Worm (Caenorhabditis elegans) whole organism, L4 larva: ENCODE results near the gene dod-20.

ENCODE experiments used
- F37D6.2 ChIP-seq: sonication (generic microtip); optimal IDR thresholded peaks from 2 replicates; lab custom pipeline; 2016; ENCODE audit warnings: mild to moderate bottlenecking, missing genetic modification characterization, missing compliant biosample characterization
- F49E8.2 ChIP-seq: sonication (generic microtip); optimal IDR thresholded peaks from 2 replicates; lab custom pipeline; 2016; ENCODE audit warnings: missing compliant biosample characterization, mild to moderate bottlenecking, missing genetic modification characterization, borderline replicate concordance
- Y105C5A.15 ChIP-seq: fragments of 200-800 bp; sonication (Bioruptor generic); IDR thresholded peaks from 2 replicates; pipeline ENCODE4 v1.3.6; 2022; ENCODE audit warnings: missing genetic modification characterization, missing compliant biosample characterization
- Y5F2A.4 ChIP-seq: fragments of 200-800 bp; sonication (Bioruptor generic); optimal IDR thresholded peaks from 2 replicates; lab custom pipeline; 2018; ENCODE audit warnings: mild to moderate bottlenecking, missing genetic modification characterization, missing compliant biosample characterization
- Y75B8A.6 ChIP-seq: fragments of 200-800 bp; sonication (Bioruptor generic); IDR thresholded peaks from 2 replicates; pipeline ENCODE4 v1.3.6; 2022; ENCODE audit warnings: missing genetic modification reagents, missing genetic modification characterization, missing compliant biosample characterization
- aha-1 ChIP-seq: fragments of 150-350 bp; peaks from one replicate; lab custom pipeline; 2014; ENCODE audit warnings: missing biosample characterization, missing genetic modification characterization
- aly-2 ChIP-seq: sonication (generic microtip); optimal IDR thresholded peaks from 2 replicates; lab custom pipeline; 2018; ENCODE audit warnings: missing biosample characterization, missing genetic modification characterization
- ceh-20 ChIP-seq: fragments of 200-800 bp; sonication (Bioruptor generic); IDR thresholded peaks from 2 replicates; pipeline ENCODE4 v1.3.6; 2022; ENCODE audit warnings: missing genetic modification reagents, missing genetic modification characterization, missing compliant biosample characterization
- ceh-44 ChIP-seq: fragments of 200-800 bp; sonication (Bioruptor generic); IDR thresholded peaks from 2 replicates; pipeline ENCODE4 v1.3.6; 2022; ENCODE audit warnings: missing genetic modification reagents, missing genetic modification characterization, missing compliant biosample characterization
- ces-1 ChIP-seq: fragments of 150-350 bp; sonication (generic microtip); optimal IDR thresholded peaks from 4 replicates; lab custom pipeline; 2014; ENCODE audit warnings: missing biosample characterization, missing genetic modification reagents, missing genetic modification characterization
- cey-2 ChIP-seq: sonication (generic microtip); optimal IDR thresholded peaks from 3 replicates; lab custom pipeline; 2017; ENCODE audit warnings: missing genetic modification characterization, mild to moderate bottlenecking, missing compliant biosample characterization, antibody characterized with exemption, borderline replicate concordance; ENCODE audit not compliant: insufficient read depth
- dmd-9 ChIP-seq: fragments of 200-800 bp; sonication (Bioruptor generic); IDR thresholded peaks from 2 replicates; pipeline ENCODE4 v1.3.6; 2022; ENCODE audit warnings: missing genetic modification reagents, missing genetic modification characterization, missing compliant biosample characterization
- gei-8 ChIP-seq: fragments of 200-800 bp; sonication (Bioruptor generic); optimal IDR thresholded peaks from 2 replicates; lab custom pipeline; 2018; ENCODE audit warnings: mild to moderate bottlenecking, missing genetic modification characterization, missing compliant biosample characterization
- hlh-30 ChIP-seq: sonication (generic microtip); optimal IDR thresholded peaks from 2 replicates; lab custom pipeline; 2017; ENCODE audit warnings: antibody characterized with exemption, mild to moderate bottlenecking, missing genetic modification characterization, missing compliant biosample characterization; ENCODE audit not compliant: insufficient read depth
- lin-13 ChIP-seq: fragments of 150-350 bp; optimal IDR thresholded peaks from 2 replicates; lab custom pipeline; 2014; ENCODE audit warnings: missing biosample characterization, missing genetic modification reagents, missing genetic modification characterization
- lin-38 ChIP-seq: fragments of 200-800 bp; sonication (Bioruptor generic); IDR thresholded peaks from 2 replicates; pipeline ENCODE4 v1.3.6; 2022; ENCODE audit warnings: missing genetic modification reagents, missing genetic modification characterization, missing compliant biosample characterization
- lir-3 ChIP-seq: sonication (generic microtip); optimal IDR thresholded peaks from 2 replicates; lab custom pipeline; 2016; ENCODE audit warnings: mild to moderate bottlenecking, missing genetic modification characterization, missing compliant biosample characterization
- mxl-2 ChIP-seq: fragments of 200-800 bp; sonication (Bioruptor generic); conservative IDR thresholded peaks from 2 replicates; pipeline ENCODE4 v1.3.6; 2022; ENCODE audit warnings: missing genetic modification reagents, missing genetic modification characterization, missing compliant biosample characterization
- nhr-10 ChIP-seq: fragments of 150-350 bp; optimal IDR thresholded peaks from 2 replicates; lab custom pipeline; 2014; ENCODE audit warnings: missing biosample characterization, missing genetic modification characterization
- nhr-11 ChIP-seq: fragments of 150-350 bp; optimal IDR thresholded peaks from 2 replicates; lab custom pipeline; 2014; ENCODE audit warnings: missing biosample characterization, missing genetic modification characterization
- nhr-28 ChIP-seq: fragments of 150-350 bp; optimal IDR thresholded peaks from 2 replicates; lab custom pipeline; 2014; ENCODE audit warnings: missing biosample characterization, missing genetic modification characterization
- spr-3 ChIP-seq: fragments of 200-800 bp; sonication (Bioruptor generic); optimal IDR thresholded peaks from 2 replicates; lab custom pipeline; 2018; ENCODE audit warnings: mild to moderate bottlenecking, missing genetic modification characterization, missing compliant biosample characterization
- unc-39 ChIP-seq: sonication (generic microtip); optimal IDR thresholded peaks from 2 replicates; lab custom pipeline; 2017; ENCODE audit warnings: missing biosample characterization, missing genetic modification characterization
- unc-62 ChIP-seq, 3 experiments: fragments of 150-350 bp in 1 of 3; sonication (generic microtip); optimal IDR thresholded peaks in 2 of 3; peaks in 1 of 3; 1 replicate in 1 of 3; 2 replicates in 2 of 3; lab custom pipeline; 2014 to 2017; ENCODE audit warnings: missing biosample characterization in 3 of 3, missing genetic modification characterization in 3 of 3, missing genetic modification reagents in 3 of 3, missing genotype in 1 of 3
- zfp-2 ChIP-seq: sonication (generic microtip); optimal IDR thresholded peaks from 2 replicates; lab custom pipeline; 2016; ENCODE audit warnings: mild to moderate bottlenecking, missing genetic modification characterization, missing compliant biosample characterization
- zip-2 ChIP-seq: fragments of 150-350 bp; optimal IDR thresholded peaks from 2 replicates; lab custom pipeline; 2014; ENCODE audit warnings: missing biosample characterization, missing genetic modification characterization

The dod-20 gene

DNA sequence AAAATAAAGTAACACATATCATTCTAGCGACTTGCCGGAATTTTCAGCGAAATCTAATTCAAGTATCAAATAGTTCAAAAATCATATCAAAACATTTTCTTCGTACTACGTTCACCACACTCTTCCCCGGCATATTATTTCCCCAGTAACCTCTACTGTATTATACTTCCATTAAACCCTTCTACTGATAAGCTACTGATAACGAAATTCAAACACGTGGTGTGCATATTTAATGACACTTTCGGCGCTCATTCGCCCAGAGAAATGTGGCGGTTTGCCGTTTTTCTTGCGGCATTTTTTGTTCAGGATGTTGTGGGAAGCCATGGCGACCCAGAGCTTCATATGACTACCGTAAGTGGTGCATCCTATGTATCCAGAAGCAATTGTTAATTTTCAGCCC, 36.7 kb upstream of the dod-20 start, which contains the start of gene lipl-5 (continued):
- no peak for TF ChIP-seq Y5F2A.4
- no peak for TF ChIP-seq mxl-2
- TF ChIP-seq nhr-10 (tag; lab: Kevin White, UChicago): no peak
- TF ChIP-seq aly-2 (tag; lab: Kevin White, UChicago): no peak
- no peak for TF ChIP-seq F49E8.2 (tag; lab: Kevin White, UChicago)
- TF ChIP-seq hlh-30: peak; percentile 50
- no peak for TF ChIP-seq zip-2 (tag; lab: Kevin White, UChicago)
- no peak for TF ChIP-seq cey-2
- TF ChIP-seq nhr-28: peak; percentile 96

DNA sequence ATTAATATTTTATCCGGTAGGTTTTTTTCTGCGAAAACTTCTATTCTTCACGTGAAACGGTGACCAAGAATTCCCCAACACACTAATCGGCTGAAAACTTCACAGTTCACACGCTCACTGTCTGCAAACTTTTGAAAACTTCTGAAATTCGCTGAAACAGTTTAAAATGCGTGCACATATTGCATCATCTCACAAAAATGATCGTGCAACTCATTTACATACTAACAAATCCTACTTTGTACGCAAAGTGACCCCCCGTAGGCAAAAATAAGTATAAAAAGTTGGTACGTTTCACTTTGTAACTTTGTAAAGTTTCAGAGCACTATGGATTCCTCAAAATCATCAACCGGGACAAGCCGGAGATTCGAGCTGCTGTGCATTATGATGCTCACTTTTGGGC, 33.8 kb upstream of the dod-20 start, which contains the start of gene ZK6.6:
TSS of gene ZK6.6 (plus strand) at position 301 of the 400 bp plus-strand sequence.
- no peak for TF ChIP-seq spr-3 (GFP tag; lab: Kevin White, UChicago)
- no peak for TF ChIP-seq zfp-2 (tag; lab: Kevin White, UChicago)
- peak; percentile 20 for TF ChIP-seq gei-8

DNA sequence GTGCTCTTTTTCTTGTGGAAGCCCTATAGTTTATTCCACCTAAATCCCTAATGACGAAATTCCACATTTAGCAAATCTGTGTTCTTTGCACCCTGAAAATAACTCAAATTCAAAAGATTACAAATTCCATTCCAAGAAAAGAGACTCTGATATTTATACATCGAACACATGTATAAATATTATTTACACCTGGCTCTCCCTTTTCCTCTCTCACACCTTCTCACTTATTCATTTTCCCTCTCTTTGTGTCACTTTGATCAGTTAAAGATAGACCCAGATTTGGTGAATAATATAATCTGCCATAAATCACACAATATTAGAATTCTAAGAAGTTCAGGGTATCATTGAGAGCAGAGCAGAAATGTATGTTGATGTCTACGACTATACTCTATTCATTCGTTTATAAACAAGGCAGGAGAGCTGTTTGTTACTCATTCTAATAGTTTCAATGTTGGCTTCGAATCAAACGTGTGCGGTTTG, 30.0 kb upstream of the dod-20 start, which contains the start of gene nhr-254:
TSS of gene nhr-254 (plus strand) at position 430 of the 480 bp plus-strand sequence.
- TF ChIP-seq nhr-11 (peak; percentile 31), ceh-44 (GFP tag; lab: Robert Waterston, UW) (no peak)

DNA sequence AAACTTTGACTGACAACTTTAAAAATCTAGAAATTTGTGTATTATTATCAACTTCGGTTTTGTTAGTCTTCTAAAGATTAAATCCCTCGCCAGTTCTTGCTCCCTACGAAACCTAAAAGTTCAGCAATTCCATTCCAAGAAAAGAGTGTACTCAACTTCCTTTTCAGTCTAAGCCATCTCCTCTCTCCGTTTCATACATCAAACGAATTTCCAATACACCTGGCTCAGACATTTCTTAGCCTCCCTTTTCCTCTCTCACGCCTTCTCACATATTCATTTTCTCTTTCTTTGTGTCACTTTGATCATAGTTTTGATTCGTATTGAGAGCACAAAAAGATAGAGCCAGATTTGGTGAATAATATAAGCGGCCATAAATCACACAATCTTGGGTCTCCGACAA, 25.9 kb upstream of the dod-20 start, which contains the start of gene nhr-253:
TSS of gene nhr-253 (plus strand) at position 285 of the 400 bp plus-strand sequence.
- TF ChIP-seq aly-2 (tag; lab: Kevin White, UChicago) (no peak), hlh-30 (no peak), nhr-28 (no peak), mxl-2 (no peak), Y75B8A.6 (GFP tag; lab: Robert Waterston, UW) (no peak), Y105C5A.15 (GFP tag; lab: Robert Waterston, UW) (no peak), lin-38 (GFP tag; lab: Robert Waterston, UW) (no peak), ces-1 (GFP tag; lab: Kevin White, UChicago) (no peak), zfp-2 (tag; lab: Kevin White, UChicago) (no peak), F49E8.2 (tag; lab: Kevin White, UChicago) (no peak)
- TF ChIP-seq, all 104 proteins: peak for 0

DNA sequence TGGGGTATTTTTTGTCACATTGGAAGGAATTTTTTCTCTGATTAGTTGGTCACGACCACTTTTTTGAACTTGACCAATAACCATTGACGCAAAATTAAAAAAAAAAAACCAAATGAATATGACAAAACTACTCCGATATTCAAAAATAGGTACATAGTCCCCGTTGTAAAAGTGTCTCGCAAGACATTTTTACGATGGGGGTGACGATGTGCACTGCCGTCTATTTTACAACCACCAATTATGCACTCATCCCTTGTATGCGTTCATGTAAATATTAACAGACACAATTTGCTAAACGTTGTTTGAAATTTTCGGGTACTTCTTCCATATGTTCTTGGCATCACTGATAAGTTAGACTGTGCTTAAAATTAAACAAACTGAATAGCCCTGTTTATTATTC, 22.5 kb upstream of the dod-20 start, which contains the start of gene scl-27:
TSS of gene scl-27 (plus strand) at position 301 of the 400 bp plus-strand sequence.
- no peak for TF ChIP-seq lir-3 (tag; lab: Kevin White, UChicago)
- TF ChIP-seq unc-62 (GFP tag; optimal IDR thresholded peaks at IDR 0.05 in 1 of 2; lab: Kevin White, UChicago): peak in 1 of 2 experiments; percentile 11
- no peak for TF ChIP-seq unc-62 (tag; optimal IDR thresholded peaks at IDR 0.05; lab: Kevin White, UChicago)
- no peak for TF ChIP-seq mxl-2
- TF ChIP-seq lin-13 (GFP tag; lab: Kevin White, UChicago): no peak

DNA sequence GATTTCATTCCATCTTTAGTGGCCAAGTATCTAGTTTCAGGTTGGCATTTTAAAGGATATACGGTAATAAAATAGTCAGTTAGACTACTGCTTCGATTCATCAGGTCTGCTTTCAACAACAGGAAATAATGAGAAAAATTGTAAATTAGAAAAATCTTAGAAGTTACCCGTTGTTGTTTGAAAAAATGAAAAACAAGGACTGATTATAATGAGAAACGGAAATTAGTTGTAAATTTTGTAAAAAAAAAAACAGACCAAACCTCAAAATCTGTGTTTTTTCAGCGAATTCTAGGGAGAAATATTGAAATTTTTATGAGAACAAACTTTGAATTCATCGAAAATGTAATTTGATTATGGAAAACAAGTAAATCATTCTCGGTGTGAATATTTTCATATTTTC, 19.2 kb upstream of the dod-20 start, which contains the start of gene srh-62:
TSS of gene srh-62 (minus strand) at position 101 of the 400 bp plus-strand sequence.
- no peak for TF ChIP-seq unc-39 (tag; lab: Kevin White, UChicago)
- TF ChIP-seq spr-3 (GFP tag; lab: Kevin White, UChicago): no peak
- TF ChIP-seq dmd-9 (GFP tag; lab: Robert Waterston, UW): no peak

DNA sequence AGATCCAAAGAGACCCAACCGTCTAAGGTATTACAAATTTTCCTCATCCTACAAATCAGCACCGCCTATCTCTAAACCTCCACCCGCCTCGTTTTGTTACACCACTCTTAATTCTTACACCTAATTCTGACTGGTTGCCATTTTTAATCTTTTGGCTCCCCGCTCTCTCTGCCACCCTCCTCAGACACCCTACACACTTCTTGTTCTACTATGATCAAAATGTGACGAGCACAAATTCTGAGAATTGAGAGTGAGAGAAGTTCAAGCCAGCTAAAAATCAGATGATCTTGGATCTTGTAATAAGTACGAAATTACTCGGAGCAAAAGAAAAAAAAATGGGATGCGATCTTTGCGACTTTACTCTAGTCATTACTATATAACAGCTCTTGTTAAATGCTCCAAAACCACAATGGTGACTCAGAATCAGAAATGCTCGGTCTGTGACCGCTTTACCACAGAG, 18.0 kb upstream of the dod-20 start, which contains the start of gene nhr-252:
TSS of gene nhr-252 (plus strand) at position 410 of the 460 bp plus-strand sequence.
- no peak for TF ChIP-seq aha-1 (tag; lab: Kevin White, UChicago)
- TF ChIP-seq ceh-20 (GFP tag; lab: Robert Waterston, UW): no peak
- no peak for TF ChIP-seq mxl-2
- no peak for TF ChIP-seq lin-38 (GFP tag; lab: Robert Waterston, UW)
- TF ChIP-seq F37D6.2: no peak
